Worm (Caenorhabditis elegans) whole organism, young adult: ENCODE measurements around the gene tat-3.

Experiments
- K12H6.12 ChIP-seq: fragments of 200-800 bp; sonication (Bioruptor generic); optimal IDR thresholded peaks from 2 replicates; lab custom pipeline; 2018; ENCODE audit warnings: mild to moderate bottlenecking, missing genetic modification characterization, missing compliant biosample characterization
- ama-1 ChIP-seq, 3 experiments: fragments of 150-350 bp in 1 of 3; sonication (generic microtip) in 2 of 3; optimal IDR thresholded peaks; 2 replicates each; lab custom pipeline; 2014 to 2018; ENCODE audit warnings: missing biosample characterization in 2 of 3, missing genetic modification characterization in 2 of 3, missing genetic modification reagents in 2 of 3
- athp-1 ChIP-seq: sonication (generic microtip); optimal IDR thresholded peaks from 2 replicates; lab custom pipeline; 2017; ENCODE audit warnings: mild to moderate bottlenecking, missing genetic modification characterization, missing compliant biosample characterization
- dpff-1 ChIP-seq: sonication (generic microtip); optimal IDR thresholded peaks from 2 replicates; lab custom pipeline; 2017; ENCODE audit warnings: mild to moderate bottlenecking, missing genetic modification characterization, missing compliant biosample characterization
- ekl-4 ChIP-seq: fragments of 200-800 bp; sonication (Bioruptor generic); IDR thresholded peaks from 2 replicates; pipeline ENCODE4 v1.3.6; 2022; ENCODE audit warnings: missing genetic modification reagents, missing genetic modification characterization, missing compliant biosample characterization
- snpc-4 ChIP-seq, 5 experiments: fragments of 150-350 bp in 1 of 5; sonication (generic microtip) in 4 of 5; optimal IDR thresholded peaks; 2 replicates each; lab custom pipeline; 2014 to 2018; ENCODE audit warnings: missing genetic modification characterization in 5 of 5, missing biosample characterization in 3 of 5, antibody characterized with exemption in 2 of 5, mild to moderate bottlenecking in 2 of 5, missing compliant biosample characterization in 2 of 5, missing genotype in 2 of 5, moderate library complexity in 2 of 5, missing genetic modification reagents in 1 of 5
- tbx-9 ChIP-seq: sonication (generic microtip); optimal IDR thresholded peaks from 2 replicates; lab custom pipeline; 2016; ENCODE audit warnings: borderline replicate concordance, missing genetic modification characterization, inconsistent platforms, missing compliant biosample characterization
- unc-130 ChIP-seq: sonication (generic microtip); optimal IDR thresholded peaks from 2 replicates; lab custom pipeline; 2016; ENCODE audit warnings: missing genetic modification reagents, missing genetic modification characterization, missing compliant biosample characterization
- unc-62 ChIP-seq: fragments of 150-350 bp; optimal IDR thresholded peaks from 2 replicates; lab custom pipeline; 2014; ENCODE audit warnings: missing biosample characterization, missing genetic modification reagents, missing genetic modification characterization
- zfh-2 ChIP-seq: fragments of 200-800 bp; sonication (Bioruptor generic); conservative IDR thresholded peaks from 2 replicates; pipeline ENCODE4 v1.3.6; 2022; ENCODE audit warnings: missing genetic modification reagents, missing genetic modification characterization, missing compliant biosample characterization
- ztf-6 ChIP-seq: fragments of 200-800 bp; sonication (Bioruptor generic); IDR thresholded peaks from 2 replicates; pipeline ENCODE4 v1.3.6; 2022; ENCODE audit warnings: missing genetic modification reagents, missing genetic modification characterization, missing compliant biosample characterization

DNA sequence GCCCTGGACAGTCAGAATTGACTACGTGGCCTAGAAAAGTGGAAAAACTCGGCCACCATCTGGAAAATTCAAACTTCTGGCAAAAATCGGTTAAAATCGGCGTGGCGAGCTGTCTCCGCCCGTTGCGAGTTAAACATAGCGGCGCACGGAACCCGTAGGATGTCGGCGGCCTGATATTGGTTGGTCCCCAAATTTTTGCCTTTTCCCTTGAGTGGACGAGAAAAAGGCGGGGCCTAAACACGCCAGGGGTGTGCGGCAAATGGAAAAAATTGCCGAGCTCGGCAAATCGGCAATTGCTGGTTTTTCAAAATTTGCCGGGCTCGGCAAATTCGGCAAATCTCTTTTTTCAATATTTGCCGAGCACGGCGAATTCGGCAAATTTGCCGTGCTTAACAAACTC lies 2.8 kb upstream of the tat-3 start:
- TF ChIP-seq ekl-4: no peak
- TF ChIP-seq unc-62 (GFP tag; lab: Kevin White, UChicago): no peak
- TF ChIP-seq ztf-6 (GFP tag; lab: Robert Waterston, UW): no peak
- no peak for TF ChIP-seq athp-1
- TF ChIP-seq tbx-9 (tag; lab: Kevin White, UChicago): no peak
- TF ChIP-seq ama-1 (optimal IDR thresholded peaks at IDR 0.05; lab: Kevin White, UChicago): no peak
- no peak for TF ChIP-seq ama-1 (GFP tag; optimal IDR thresholded peaks at IDR 0.05; lab: Kevin White, UChicago)
- TF ChIP-seq K12H6.12 (tag; lab: Kevin White, UChicago): no peak
- peak; percentile 85 for TF ChIP-seq snpc-4 (GFP tag; optimal IDR thresholded peaks at IDR 0.05; lab: Kevin White, UChicago)
- peak in 3 of 4 experiments; percentile 83 to 92 (median 88) for TF ChIP-seq snpc-4 (tag; optimal IDR thresholded peaks at IDR 0.05; lab: Kevin White, UChicago)
- TF ChIP-seq zfh-2 (GFP tag; lab: Robert Waterston, UW): no peak
- TF ChIP-seq unc-130 (GFP tag; lab: Kevin White, UChicago): no peak
- no peak for TF ChIP-seq dpff-1 (tag; lab: Kevin White, UChicago)
